Fruit fly (Drosophila melanogaster): ENCODE results near the gene SH3PX1.

Gene SH3PX1

DNA sequence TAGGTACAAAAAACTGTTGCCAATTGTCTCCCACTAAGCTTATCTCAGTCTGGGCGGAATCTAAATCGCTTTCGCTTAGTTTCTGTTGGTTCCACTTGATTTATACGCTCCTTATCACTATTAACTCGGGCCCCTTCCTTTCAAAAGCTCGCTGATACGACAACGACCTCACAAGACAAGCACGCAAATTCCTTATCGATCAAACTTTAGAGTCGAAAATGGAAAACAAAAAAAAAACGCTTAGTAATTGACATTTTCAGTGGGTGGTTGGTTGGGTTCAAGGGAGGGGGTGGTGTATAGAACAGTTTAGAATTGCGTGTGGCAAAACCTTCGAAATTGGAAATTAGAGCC lies 22.2 kb downstream of the SH3PX1 start (continued):
- TF ChIP-seq cwo (GFP tag; optimal IDR thresholded peaks at IDR 0.05) (peak; percentile 74), Nf-YC (tag; optimal IDR thresholded peaks at IDR 0.05) (no peak), CG9437 (GFP tag; optimal IDR thresholded peaks at IDR 0.05) (no peak), zen2 (GFP tag; IDR thresholded peaks at IDR 0.05; ENCODE audit: partially characterized antibody) (no peak), pros (GFP tag; optimal IDR thresholded peaks at IDR 0.05) (no peak), CG16863 (GFP tag; optimal IDR thresholded peaks at IDR 0.05) (no peak), row (GFP tag; IDR thresholded peaks at IDR 0.05) (peak; percentile 5; the same call in 1 of the 3 replicates), CG14441 (GFP tag; IDR thresholded peaks at IDR 0.05) (no peak), exex (tag; optimal IDR thresholded peaks at IDR 0.05) (peak; percentile 97), CG7357 (GFP tag; IDR thresholded peaks at IDR 0.05) (no peak), cato (GFP tag; optimal IDR thresholded peaks at IDR 0.05; ENCODE audit: borderline replicate concordance) (no peak), nau (GFP tag; optimal IDR thresholded peaks at IDR 0.05) (no peak), CG13775 (GFP tag; optimal IDR thresholded peaks at IDR 0.05) (no peak), GATAe (GFP tag; conservative IDR thresholded peaks at IDR 0.05) (peak; percentile 90), fru (optimal IDR thresholded peaks at IDR 0.05) (no peak), Sry-β (GFP tag; optimal IDR thresholded peaks at IDR 0.05) (no peak), CG18011 (GFP tag; optimal IDR thresholded peaks at IDR 0.05) (peak; percentile 96), Atf-2 (GFP tag; optimal IDR thresholded peaks at IDR 0.05) (no peak), HLH3B (GFP tag; IDR thresholded peaks at IDR 0.05) (0 out of 2 replicates have a peak, but pooled peaks have one; percentile 17), fd3F (GFP tag; optimal IDR thresholded peaks at IDR 0.05) (no peak), Nf-YA (GFP tag; IDR thresholded peaks at IDR 0.05) (no peak), p53 (GFP tag; optimal IDR thresholded peaks at IDR 0.05) (no peak), chm (GFP tag; IDR thresholded peaks at IDR 0.05) (no peak), jing (GFP tag; optimal IDR thresholded peaks at IDR 0.05) (no peak), schlank (tag; optimal IDR thresholded peaks at IDR 0.05) (no peak), CG3281 (GFP tag; optimal IDR thresholded peaks at IDR 0.05) (peak; percentile 7), grn (GFP tag; optimal IDR thresholded peaks at IDR 0.05) (peak; percentile 85), Meics (GFP tag; optimal IDR thresholded peaks at IDR 0.05) (no peak), gcm (GFP tag; optimal IDR thresholded peaks at IDR 0.05) (no peak)

DNA sequence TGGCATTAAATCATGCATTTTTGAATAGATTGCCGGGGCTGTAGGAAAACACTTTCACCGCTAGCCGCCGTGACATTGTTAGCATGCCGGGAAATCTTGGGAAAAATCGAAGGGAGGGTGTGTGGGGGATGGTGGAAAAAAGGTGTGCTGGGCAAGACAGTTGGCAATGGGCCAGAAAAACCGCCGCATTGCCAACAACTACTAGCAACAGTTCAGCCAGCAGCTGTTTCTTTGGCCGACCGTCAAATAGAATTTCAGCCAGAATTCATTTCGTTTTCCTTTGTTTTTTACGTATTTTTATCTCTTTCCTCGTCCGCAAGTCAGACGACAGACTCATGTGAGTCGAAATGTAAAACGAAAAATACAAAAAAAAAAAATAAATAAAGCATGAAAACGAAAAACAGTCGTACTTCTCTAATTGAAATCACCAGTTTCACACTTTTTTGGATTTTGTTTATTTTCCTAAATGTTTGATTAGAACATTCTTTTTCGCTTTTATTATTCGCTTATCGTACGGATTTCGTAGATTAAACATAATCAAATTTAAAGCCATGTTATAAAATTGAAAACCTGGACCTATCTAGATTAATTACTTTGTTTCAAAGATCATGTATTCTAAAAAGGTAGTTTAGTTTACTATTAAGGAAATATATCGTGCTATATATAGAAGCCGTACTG lies 22.7 kb downstream of the SH3PX1 start:
- TF ChIP-seq HLH3B (GFP tag; IDR thresholded peaks at IDR 0.05) = no peak
- no peak for TF ChIP-seq CG16815 (GFP tag; optimal IDR thresholded peaks at IDR 0.05)
- no peak; the same call in 1 of the 2 replicates for TF ChIP-seq lmd (GFP tag; IDR thresholded peaks at IDR 0.05)
- TF ChIP-seq Ets97D (GFP tag; optimal IDR thresholded peaks at IDR 0.05) = no peak
- no peak for TF ChIP-seq CG11247 (GFP tag; IDR thresholded peaks at IDR 0.05)
- no peak for TF ChIP-seq HmgD (GFP tag; optimal IDR thresholded peaks at IDR 0.05)
- no peak for TF ChIP-seq CG14965 (GFP tag; optimal IDR thresholded peaks at IDR 0.05; ENCODE audit: borderline replicate concordance)
- no peak for TF ChIP-seq ase (GFP tag; IDR thresholded peaks at IDR 0.05)
- no peak for TF ChIP-seq ash1 (GFP tag; optimal IDR thresholded peaks at IDR 0.05)
- no peak for TF ChIP-seq hb (GFP tag; IDR thresholded peaks at IDR 0.05; ENCODE audit: partially characterized antibody)
- no peak for TF ChIP-seq Poxn (GFP tag; IDR thresholded peaks at IDR 0.05)
- 0 out of 3 replicates have a peak, but pooled peaks have one; percentile 40 for TF ChIP-seq CG11695 (GFP tag; IDR thresholded peaks at IDR 0.05)
- TF ChIP-seq CG12219 (GFP tag; optimal IDR thresholded peaks at IDR 0.05) = no peak
- TF ChIP-seq CG5180 (GFP tag; optimal IDR thresholded peaks at IDR 0.05) = no peak
- TF ChIP-seq Hmr (GFP tag; optimal IDR thresholded peaks at IDR 0.05) = peak; percentile 51
- peak; percentile 39 for TF ChIP-seq D19B (GFP tag; optimal IDR thresholded peaks at IDR 0.05)
- no peak for TF ChIP-seq Deaf1 (tag; optimal IDR thresholded peaks at IDR 0.05)
- no peak for TF ChIP-seq CG9797 (GFP tag; optimal IDR thresholded peaks at IDR 0.05)
- peak; percentile 34; the same call in 1 of the 2 replicates for TF ChIP-seq CG9932 (GFP tag; IDR thresholded peaks at IDR 0.05)
- TF ChIP-seq vfl (GFP tag; optimal IDR thresholded peaks at IDR 0.05) = no peak
- TF ChIP-seq ttk (GFP tag; IDR thresholded peaks at IDR 0.05) = no peak
- no peak for TF ChIP-seq ERR (GFP tag; optimal IDR thresholded peaks at IDR 0.05)
- TF ChIP-seq dimm (GFP tag; IDR thresholded peaks at IDR 0.05) = no peak
- TF ChIP-seq CG6689 (GFP tag; IDR thresholded peaks at IDR 0.05) = peak; percentile 13; the same call in 1 of the 2 replicates

Data from whole organism, embryonic.